Worm (Caenorhabditis elegans) whole organism, mixed stage, embryonic: ENCODE results near the gene Y41D4B.11.

ENCODE experiments used
- blmp-1 ChIP-seq: fragments of 150-350 bp; optimal IDR thresholded peaks from 2 replicates; lab custom pipeline; 2014; ENCODE audit warnings: missing biosample characterization, missing genetic modification characterization
- ceh-39 ChIP-seq: fragments of 150-350 bp; optimal IDR thresholded peaks from 2 replicates; lab custom pipeline; 2014; ENCODE audit warnings: missing biosample characterization, missing genetic modification characterization
- elt-1 ChIP-seq: sonication (generic microtip); optimal IDR thresholded peaks from 2 replicates; lab custom pipeline; 2017; ENCODE audit warnings: missing genetic modification characterization, mild to moderate bottlenecking, missing compliant biosample characterization, antibody characterized with exemption, moderate library complexity, borderline replicate concordance; ENCODE audit not compliant: insufficient read depth
- elt-3 ChIP-seq: fragments of 150-350 bp; optimal IDR thresholded peaks from 2 replicates; lab custom pipeline; 2014; ENCODE audit warnings: missing biosample characterization, missing genetic modification characterization
- lin-32 ChIP-seq: fragments of 200-800 bp; sonication (Bioruptor generic); optimal IDR thresholded peaks from 2 replicates; lab custom pipeline; 2018; ENCODE audit warnings: mild to moderate bottlenecking, missing genetic modification characterization, missing compliant biosample characterization
- lsy-2 ChIP-seq: fragments of 150-350 bp; optimal IDR thresholded peaks from 2 replicates; lab custom pipeline; 2014; ENCODE audit warnings: missing biosample characterization, missing genetic modification characterization
- nhr-237 ChIP-seq: fragments of 150-350 bp; optimal IDR thresholded peaks from 2 replicates; lab custom pipeline; 2014; ENCODE audit warnings: missing biosample characterization, missing genetic modification characterization
- nhr-28 ChIP-seq: fragments of 150-350 bp; optimal IDR thresholded peaks from 2 replicates; lab custom pipeline; 2014; ENCODE audit warnings: missing biosample characterization, missing genetic modification characterization
- tbx-8 ChIP-seq: fragments of 200-800 bp; sonication (Bioruptor generic); optimal IDR thresholded peaks from 2 replicates; lab custom pipeline; 2018; ENCODE audit warnings: mild to moderate bottlenecking, missing genetic modification characterization, moderate library complexity, missing compliant biosample characterization
- unc-39 ChIP-seq: fragments of 150-350 bp; optimal IDR thresholded peaks from 2 replicates; lab custom pipeline; 2014; ENCODE audit warnings: missing biosample characterization, missing genetic modification characterization
- unc-62 ChIP-seq: fragments of 150-350 bp; optimal IDR thresholded peaks from 2 replicates; lab custom pipeline; 2014; ENCODE audit warnings: missing biosample characterization, missing genetic modification reagents, missing genetic modification characterization

ce11 chrIV:1602936-1603457, 2.5 kb upstream of the Y41D4B.11 start:
- TF ChIP-seq unc-39 (tag; lab: Kevin White, UChicago) (no peak), elt-3 (tag; lab: Kevin White, UChicago) (no peak), lin-32 (GFP tag; lab: Kevin White, UChicago) (no peak), ceh-39 (tag; lab: Kevin White, UChicago) (no peak), elt-1 (no peak), blmp-1 (tag; lab: Kevin White, UChicago) (no peak), lsy-2 (no peak), nhr-237 (tag; lab: Kevin White, UChicago) (no peak), tbx-8 (GFP tag; lab: Kevin White, UChicago) (no peak), unc-62 (no peak), nhr-28 (tag; lab: Kevin White, UChicago) (no peak)
